Fruit fly (Drosophila melanogaster) whole organism, embryonic: Measurements from ENCODE around the gene SCCRO.

ENCODE experiments used
- Aef1 ChIP-seq: fragments of 200-800 bp; sonication (Bioruptor generic); IDR thresholded peaks from 3 replicates; pipeline ENCODE4 v1.3.6; 2022; ENCODE audit warnings: missing biosample characterization, missing genetic modification characterization
- Atf-2 ChIP-seq: fragments of 200-800 bp; sonication (Bioruptor generic); optimal IDR thresholded peaks from 2 replicates; lab custom pipeline; 2016; ENCODE audit warnings: missing biosample characterization, missing genetic modification characterization
- CG11695 ChIP-seq: fragments of 200-800 bp; sonication (Bioruptor generic); IDR thresholded peaks from 3 replicates; pipeline ENCODE4 v1.3.6; 2022; ENCODE audit warnings: missing biosample characterization, missing genetic modification characterization
- CG12942 ChIP-seq: fragments of 200-800 bp; sonication (Bioruptor generic); optimal IDR thresholded peaks from 3 replicates; lab custom pipeline; 2016; ENCODE audit warnings: missing biosample characterization, missing genetic modification characterization
- CG14860 ChIP-seq: fragments of 200-800 bp; sonication (Bioruptor generic); IDR thresholded peaks from 3 replicates; pipeline ENCODE4 v1.3.6; 2022; ENCODE audit warnings: missing biosample characterization, missing genetic modification characterization; ENCODE audit not compliant: partially characterized antibody
- CG16863 ChIP-seq: fragments of 200-800 bp; sonication (Bioruptor generic); optimal IDR thresholded peaks from 3 replicates; lab custom pipeline; 2016; ENCODE audit warnings: missing biosample characterization, missing genetic modification characterization
- CG17829 ChIP-seq: fragments of 200-800 bp; optimal IDR thresholded peaks from 2 replicates; lab custom pipeline; 2019; ENCODE audit warnings: missing biosample characterization, mild to moderate bottlenecking, missing genetic modification characterization, moderate library complexity
- CG2202 ChIP-seq: fragments of 200-800 bp; sonication (Bioruptor generic); optimal IDR thresholded peaks from 2 replicates; lab custom pipeline; 2018; ENCODE audit warnings: missing biosample characterization, mild to moderate bottlenecking, missing genetic modification characterization
- CG3281 ChIP-seq: fragments of 200-800 bp; sonication (Bioruptor generic); optimal IDR thresholded peaks from 3 replicates; lab custom pipeline; 2017; ENCODE audit warnings: missing biosample characterization, mild to moderate bottlenecking, missing genetic modification characterization
- CG34224 ChIP-seq: fragments of 200-800 bp; sonication (Bioruptor generic); IDR thresholded peaks from 3 replicates; pipeline ENCODE4 v1.3.6; 2022; ENCODE audit warnings: missing biosample characterization, missing genetic modification characterization; ENCODE audit not compliant: partially characterized antibody
- CG3847 ChIP-seq: fragments of 200-800 bp; sonication (Bioruptor generic); IDR thresholded peaks from 2 replicates; pipeline ENCODE4 v1.3.6; 2022; ENCODE audit warnings: missing biosample characterization, missing genetic modification characterization
- CG42726 ChIP-seq: fragments of 200-800 bp; sonication (Bioruptor generic); IDR thresholded peaks from 2 replicates; pipeline ENCODE4 v1.3.6; 2022; ENCODE audit warnings: missing biosample characterization, missing genetic modification characterization; ENCODE audit not compliant: partially characterized antibody
- CG4854 ChIP-seq: fragments of 200-800 bp; sonication (Bioruptor generic); optimal IDR thresholded peaks from 2 replicates; lab custom pipeline; 2016; ENCODE audit warnings: missing biosample characterization, missing genetic modification characterization, inconsistent platforms
- CG6813 ChIP-seq: fragments of 200-800 bp; sonication (Bioruptor generic); optimal IDR thresholded peaks from 2 replicates; lab custom pipeline; 2017; ENCODE audit warnings: missing biosample characterization, missing genetic modification characterization, mild to moderate bottlenecking, moderate library complexity, missing genetic modification reagents
- CG8478 ChIP-seq: fragments of >200 bp; optimal IDR thresholded peaks from 2 replicates; lab custom pipeline; 2018
- CG9876 ChIP-seq: fragments of 200-800 bp; sonication (Bioruptor generic); optimal IDR thresholded peaks from 2 replicates; lab custom pipeline; 2016; ENCODE audit warnings: missing biosample characterization, missing genetic modification characterization
- Dll ChIP-seq: fragments of 200-800 bp; sonication (Bioruptor generic); IDR thresholded peaks from 4 replicates; pipeline ENCODE4 v1.3.6; 2022; ENCODE audit warnings: missing biosample characterization, missing genetic modification characterization; ENCODE audit not compliant: partially characterized antibody
- Doc3 ChIP-seq: fragments of 200-800 bp; sonication (Bioruptor generic); IDR thresholded peaks from 3 replicates; pipeline ENCODE4 v1.3.6; 2022; ENCODE audit warnings: missing biosample characterization, missing genetic modification characterization; ENCODE audit not compliant: partially characterized antibody
- Elba2 ChIP-seq: fragments of 200-800 bp; sonication (Bioruptor generic); optimal IDR thresholded peaks from 3 replicates; lab custom pipeline; 2016; ENCODE audit warnings: missing biosample characterization, missing genetic modification characterization
- Ets65A ChIP-seq: fragments of 200-800 bp; sonication (Bioruptor generic); peaks from one replicate; lab custom pipeline; 2016; ENCODE audit warnings: missing biosample characterization, missing genetic modification characterization
- GATAe ChIP-seq: fragments of 200-800 bp; sonication (Bioruptor generic); conservative IDR thresholded peaks from 2 replicates; pipeline ENCODE4 v1.3.6; 2022; ENCODE audit warnings: missing biosample characterization, missing genetic modification characterization
- Hr3 ChIP-seq: fragments of 200-800 bp; sonication (Bioruptor generic); optimal IDR thresholded peaks from 3 replicates; lab custom pipeline; 2016; ENCODE audit warnings: missing biosample characterization, missing genetic modification characterization
- MESR4 ChIP-seq: fragments of 200-800 bp; sonication (Bioruptor generic); optimal IDR thresholded peaks from 2 replicates; lab custom pipeline; 2018; ENCODE audit warnings: missing biosample characterization, mild to moderate bottlenecking, missing genetic modification characterization, moderate library complexity
- Scr ChIP-seq: fragments of 200-800 bp; sonication (Bioruptor generic); IDR thresholded peaks from 2 replicates; pipeline ENCODE4 v1.3.6; 2022; ENCODE audit warnings: missing biosample characterization, missing genetic modification characterization; ENCODE audit not compliant: partially characterized antibody
- Sin3A ChIP-seq: fragments of >200 bp; optimal IDR thresholded peaks from 2 replicates; lab custom pipeline; 2018
- Sry-β ChIP-seq: fragments of 200-800 bp; sonication (Bioruptor generic); optimal IDR thresholded peaks from 2 replicates; lab custom pipeline; 2018; ENCODE audit warnings: missing biosample characterization, mild to moderate bottlenecking, missing genetic modification characterization, moderate library complexity
- Sry-δ ChIP-seq: fragments of 200-800 bp; sonication (Bioruptor generic); optimal IDR thresholded peaks from 2 replicates; lab custom pipeline; 2016; ENCODE audit warnings: missing biosample characterization, missing genetic modification characterization
- Trl ChIP-seq, 3 experiments: fragments of >200 bp in 2 of 3; fragments of 200-800 bp in 1 of 3; sonication (Bioruptor generic) in 1 of 3; optimal IDR thresholded peaks; 2 replicates in 1 of 3; 3 replicates in 2 of 3; lab custom pipeline; 2016 to 2017; ENCODE audit warnings: missing biosample characterization in 1 of 3, missing genetic modification characterization in 1 of 3
- amos ChIP-seq: fragments of 200-800 bp; sonication (Bioruptor generic); IDR thresholded peaks from 2 replicates; pipeline ENCODE4 v1.3.6; 2022; ENCODE audit warnings: missing biosample characterization, missing genetic modification characterization; ENCODE audit not compliant: partially characterized antibody
- bab2 ChIP-seq: fragments of 200-800 bp; sonication (Bioruptor generic); optimal IDR thresholded peaks from 2 replicates; lab custom pipeline; 2016; ENCODE audit warnings: missing biosample characterization, missing genetic modification characterization
- bbx ChIP-seq: fragments of 200-800 bp; sonication (Bioruptor generic); IDR thresholded peaks from 2 replicates; pipeline ENCODE4 v1.3.6; 2022; ENCODE audit warnings: missing biosample characterization, missing genetic modification characterization; ENCODE audit not compliant: partially characterized antibody
- bowl ChIP-seq: fragments of 200-800 bp; sonication (Bioruptor generic); IDR thresholded peaks from 2 replicates; pipeline ENCODE4 v1.3.6; 2022; ENCODE audit warnings: missing biosample characterization, missing genetic modification characterization
- chn ChIP-seq: fragments of 200-800 bp; sonication (Bioruptor generic); optimal IDR thresholded peaks from 2 replicates; lab custom pipeline; 2016; ENCODE audit warnings: missing biosample characterization, missing genetic modification characterization
- fd96Cb ChIP-seq: fragments of 200-800 bp; sonication (Bioruptor generic); optimal IDR thresholded peaks from 2 replicates; lab custom pipeline; 2018; ENCODE audit warnings: missing biosample characterization, mild to moderate bottlenecking, missing genetic modification characterization, moderate library complexity
- gem ChIP-seq: fragments of 200-800 bp; sonication (Bioruptor generic); optimal IDR thresholded peaks from 2 replicates; lab custom pipeline; 2019; ENCODE audit warnings: missing biosample characterization, mild to moderate bottlenecking, missing genetic modification characterization, moderate library complexity
- gt ChIP-seq: fragments of 200-800 bp; sonication (Bioruptor generic); IDR thresholded peaks from 2 replicates; pipeline ENCODE4 v1.3.6; 2022; ENCODE audit warnings: missing biosample characterization, missing genetic modification characterization
- hbn ChIP-seq: fragments of 200-800 bp; sonication (Bioruptor generic); IDR thresholded peaks from 2 replicates; pipeline ENCODE4 v1.3.6; 2022; ENCODE audit warnings: missing biosample characterization, missing genetic modification characterization; ENCODE audit not compliant: partially characterized antibody
- odd ChIP-seq: fragments of 200-800 bp; sonication (Bioruptor generic); optimal IDR thresholded peaks from 2 replicates; lab custom pipeline; 2017; ENCODE audit warnings: missing biosample characterization, mild to moderate bottlenecking, missing genetic modification characterization
- onecut ChIP-seq: fragments of 200-800 bp; sonication (Bioruptor generic); IDR thresholded peaks from 2 replicates; pipeline ENCODE4 v1.3.6; 2022; ENCODE audit warnings: missing biosample characterization, missing genetic modification characterization
- p53 ChIP-seq: fragments of 200-800 bp; sonication (Bioruptor generic); optimal IDR thresholded peaks from 2 replicates; lab custom pipeline; 2016; ENCODE audit warnings: missing biosample characterization, missing genetic modification characterization
- pnt ChIP-seq: fragments of 200-800 bp; sonication (Bioruptor generic); optimal IDR thresholded peaks from 3 replicates; lab custom pipeline; 2016; ENCODE audit warnings: missing biosample characterization, missing genetic modification characterization
- pum ChIP-seq: fragments of 200-800 bp; sonication (Bioruptor generic); optimal IDR thresholded peaks from 2 replicates; lab custom pipeline; 2016; ENCODE audit warnings: missing biosample characterization, missing genetic modification characterization
- pzg ChIP-seq: fragments of 200-800 bp; sonication (Bioruptor generic); optimal IDR thresholded peaks from 3 replicates; lab custom pipeline; 2018; ENCODE audit warnings: missing biosample characterization, mild to moderate bottlenecking, missing genetic modification characterization, moderate library complexity
- slbo ChIP-seq: fragments of 200-800 bp; sonication (Bioruptor generic); IDR thresholded peaks from 2 replicates; pipeline ENCODE4 v1.3.6; 2022; ENCODE audit warnings: missing biosample characterization, missing genetic modification characterization
- sob ChIP-seq: fragments of 200-800 bp; sonication (Bioruptor generic); IDR thresholded peaks from 2 replicates; pipeline ENCODE4 v1.3.6; 2022; ENCODE audit warnings: missing biosample characterization, missing genetic modification characterization
- sr ChIP-seq: fragments of 200-800 bp; sonication (Bioruptor generic); IDR thresholded peaks from 3 replicates; pipeline ENCODE4 v1.3.6; 2022; ENCODE audit warnings: missing biosample characterization, missing genetic modification characterization
- trem ChIP-seq: fragments of 200-800 bp; optimal IDR thresholded peaks from 3 replicates; lab custom pipeline; 2019; ENCODE audit warnings: missing biosample characterization, mild to moderate bottlenecking, missing genetic modification characterization, moderate library complexity
- unc-4 ChIP-seq: fragments of 200-800 bp; sonication (Bioruptor generic); IDR thresholded peaks from 2 replicates; pipeline ENCODE4 v1.3.6; 2022; ENCODE audit warnings: missing biosample characterization, missing genetic modification characterization; ENCODE audit not compliant: partially characterized antibody
- vnd ChIP-seq: fragments of 200-800 bp; sonication (Bioruptor generic); IDR thresholded peaks from 3 replicates; pipeline ENCODE4 v1.3.6; 2022; ENCODE audit warnings: missing biosample characterization, missing genetic modification characterization; ENCODE audit not compliant: partially characterized antibody

SCCRO gene

dm6 chr3L:15565829-15566433 lies 2.7 kb downstream of the SCCRO start, which contains the start of gene dop (continued):
- TF ChIP-seq CG34224 (GFP tag; lab: Robert Waterston, UW) (peak; percentile 58), pnt (peak; percentile 29), CG3281 (GFP tag; lab: Kevin White, UChicago) (no peak), p53 (GFP tag; lab: Kevin White, UChicago) (peak; percentile 9), Atf-2 (GFP tag; lab: Kevin White, UChicago) (peak; percentile 3), CG11695 (GFP tag; lab: Robert Waterston, UW) (no peak), Sry-β (GFP tag; lab: Kevin White, UChicago) (peak; percentile 27), chn (peak; percentile 14), slbo (GFP tag; lab: Robert Waterston, UW) (peak; percentile 34; the same call in 1 of the 2 replicates), CG8478 (lab: Kevin White, UChicago) (peak; percentile 90), Sry-δ (GFP tag; lab: Kevin White, UChicago) (peak; percentile 95), Doc3 (GFP tag; lab: Robert Waterston, UW) (peak; percentile 37; the same call in 1 of the 3 replicates), CG14860 (GFP tag; lab: Robert Waterston, UW) (peak; percentile 59), gt (GFP tag; lab: Robert Waterston, UW) (no peak), amos (GFP tag; lab: Robert Waterston, UW) (peak; percentile 72; the same call in 1 of the 2 replicates), trem (tag; lab: Kevin White, UChicago) (peak; percentile 59), CG16863 (GFP tag; lab: Kevin White, UChicago) (no peak), GATAe (GFP tag; lab: Robert Waterston, UW) (no peak; the same call in 1 of the 2 replicates), gem (tag; lab: Kevin White, UChicago) (peak; percentile 33), MESR4 (GFP tag; lab: Kevin White, UChicago) (peak; percentile 84), Aef1 (peak; percentile 38; the same call in 1 of the 3 replicates), onecut (GFP tag; lab: Robert Waterston, UW) (peak; percentile 67), Hr3 (peak; percentile 17), sr (GFP tag; lab: Robert Waterston, UW) (peak; percentile 78; the same call in 2 of the 3 replicates), pum (no peak), bab2 (GFP tag; lab: Kevin White, UChicago) (no peak), CG9876 (no peak), Trl (optimal IDR thresholded peaks at IDR 0.05; lab: Kevin White, UChicago) (no peak), Trl (GFP tag; optimal IDR thresholded peaks at IDR 0.05; lab: Kevin White, UChicago) (peak; percentile 15), CG2202 (tag; lab: Kevin White, UChicago) (no peak), Ets65A (GFP tag; lab: Kevin White, UChicago) (peak; percentile 92), CG17829 (tag; lab: Kevin White, UChicago) (no peak), unc-4 (GFP tag; lab: Robert Waterston, UW) (peak; percentile 70), Sin3A (peak; percentile 55), pzg (peak; percentile 80), sob (GFP tag; lab: Robert Waterston, UW) (no peak), CG12942 (GFP tag; lab: Kevin White, UChicago) (peak; percentile 9), Dll (GFP tag; lab: Robert Waterston, UW) (peak; percentile 72), vnd (GFP tag; lab: Robert Waterston, UW) (peak; percentile 43; the same call in 1 of the 3 replicates), CG42726 (GFP tag; lab: Robert Waterston, UW) (no peak), odd (no peak), bowl (GFP tag; lab: Robert Waterston, UW) (no peak), bbx (peak; percentile 15; the same call in 1 of the 2 replicates), CG6813 (GFP tag; lab: Kevin White, UChicago) (no peak), CG3847 (GFP tag; lab: Robert Waterston, UW) (0 out of 2 replicates have a peak, but pooled peaks have one; percentile 30), CG4854 (GFP tag; lab: Kevin White, UChicago) (no peak), Elba2 (peak; percentile 89), fd96Cb (no peak), hbn (peak; percentile 54; the same call in 1 of the 2 replicates), Scr (peak; percentile 71)
